Fruit fly (Drosophila melanogaster) whole organism, adult: ENCODE data around the gene CG46281.

Source experiments
- CG11617 ChIP-seq: fragments of 200-800 bp; sonication (Bioruptor generic); optimal IDR thresholded peaks from 2 replicates; lab custom pipeline; 2017; ENCODE audit warnings: mild to moderate bottlenecking, missing biosample characterization, missing genetic modification reagents, missing genetic modification characterization
- CG12768 ChIP-seq: fragments of 200-800 bp; sonication (Bioruptor generic); optimal IDR thresholded peaks from 2 replicates; lab custom pipeline; 2017; ENCODE audit warnings: missing biosample characterization, missing genetic modification characterization, mild to moderate bottlenecking, moderate library complexity, missing genetic modification reagents
- CG33017 ChIP-seq: fragments of 200-800 bp; sonication (Bioruptor generic); optimal IDR thresholded peaks from 2 replicates; lab custom pipeline; 2018; ENCODE audit warnings: missing biosample characterization, mild to moderate bottlenecking, missing genetic modification characterization, moderate library complexity
- bab1 ChIP-seq: fragments of 200-800 bp; sonication (Bioruptor generic); optimal IDR thresholded peaks from 3 replicates; lab custom pipeline; 2019; ENCODE audit warnings: missing biosample characterization, mild to moderate bottlenecking, missing genetic modification characterization, moderate library complexity
- kay ChIP-seq: fragments of 200-800 bp; sonication (Bioruptor generic); peaks from one replicate; lab custom pipeline; 2016; ENCODE audit warnings: missing biosample characterization, missing genetic modification characterization, borderline replicate concordance
- pad ChIP-seq: fragments of 200-800 bp; sonication (Bioruptor generic); optimal IDR thresholded peaks from 3 replicates; lab custom pipeline; 2017; ENCODE audit warnings: missing biosample characterization, missing genetic modification characterization, mild to moderate bottlenecking, moderate library complexity, missing genetic modification reagents

DNA sequence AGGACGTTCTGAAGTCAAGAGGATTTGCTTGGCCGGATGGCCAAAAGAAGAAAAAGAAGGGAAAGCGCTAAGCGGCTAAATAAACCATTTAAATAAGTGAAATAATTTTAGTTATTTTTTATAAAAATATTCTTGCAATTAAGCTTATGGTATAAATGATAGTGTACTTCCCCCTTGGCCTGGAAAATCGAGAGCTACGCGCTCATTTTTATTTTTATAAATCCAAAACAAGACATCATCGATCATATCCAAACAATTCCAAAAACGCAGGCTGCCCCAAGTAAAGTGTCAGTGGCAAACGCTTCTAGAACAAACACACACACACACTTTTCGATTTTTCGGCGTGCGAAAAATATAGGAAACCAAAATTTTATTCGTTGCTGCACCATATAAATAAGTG, 14.4 kb upstream of the CG46281 start, which contains the start of gene Hsc70-2:
- TF ChIP-seq bab1 (no peak), CG33017 (no peak), pad (GFP tag; lab: Kevin White, UChicago) (no peak), CG12768 (no peak), CG11617 (GFP tag; lab: Kevin White, UChicago) (no peak), kay (GFP tag; lab: Kevin White, UChicago) (no peak)
